Worm (Caenorhabditis elegans) whole organism, L1 larva: ENCODE results near the gene evl-18.

Source experiments
- aly-2 ChIP-seq: fragments of 150-350 bp; optimal IDR thresholded peaks from 2 replicates; lab custom pipeline; 2014; ENCODE audit warnings: missing biosample characterization, missing genetic modification characterization
- ama-1 ChIP-seq: fragments of 150-350 bp; optimal IDR thresholded peaks from 2 replicates; lab custom pipeline; 2014
- blmp-1 ChIP-seq: fragments of 150-350 bp; optimal IDR thresholded peaks from 2 replicates; lab custom pipeline; 2014; ENCODE audit warnings: missing biosample characterization, missing genetic modification characterization
- fkh-8 ChIP-seq: sonication (generic microtip); optimal IDR thresholded peaks from 2 replicates; lab custom pipeline; 2016; ENCODE audit warnings: mild to moderate bottlenecking, missing genetic modification characterization, missing compliant biosample characterization
- isw-1 ChIP-seq: fragments of 200-800 bp; sonication (Bioruptor generic); IDR thresholded peaks from 2 replicates; pipeline ENCODE4 v1.3.6; 2022; ENCODE audit warnings: missing genetic modification characterization, missing compliant biosample characterization
- mep-1 ChIP-seq: fragments of 150-350 bp; optimal IDR thresholded peaks from 2 replicates; lab custom pipeline; 2014; ENCODE audit warnings: missing biosample characterization, missing genetic modification characterization
- nhr-11 ChIP-seq: fragments of 150-350 bp; optimal IDR thresholded peaks from 2 replicates; lab custom pipeline; 2014; ENCODE audit warnings: missing biosample characterization, missing genetic modification characterization
- nhr-237 ChIP-seq: fragments of 150-350 bp; optimal IDR thresholded peaks from 2 replicates; lab custom pipeline; 2014; ENCODE audit warnings: missing biosample characterization, missing genetic modification characterization
- nhr-76 ChIP-seq: sonication (generic microtip); optimal IDR thresholded peaks from 2 replicates; lab custom pipeline; 2017; ENCODE audit warnings: missing biosample characterization, missing genetic modification characterization
- nhr-84 ChIP-seq: sonication (generic microtip); optimal IDR thresholded peaks from 2 replicates; lab custom pipeline; 2017; ENCODE audit warnings: missing biosample characterization, missing genetic modification characterization
- unc-62 ChIP-seq: fragments of 150-350 bp; optimal IDR thresholded peaks from 2 replicates; lab custom pipeline; 2014; ENCODE audit warnings: missing biosample characterization, missing genetic modification reagents, missing genetic modification characterization
- unc-86 ChIP-seq: sonication (generic microtip); optimal IDR thresholded peaks from 2 replicates; lab custom pipeline; 2016; ENCODE audit warnings: missing genetic modification characterization, missing compliant biosample characterization

DNA sequence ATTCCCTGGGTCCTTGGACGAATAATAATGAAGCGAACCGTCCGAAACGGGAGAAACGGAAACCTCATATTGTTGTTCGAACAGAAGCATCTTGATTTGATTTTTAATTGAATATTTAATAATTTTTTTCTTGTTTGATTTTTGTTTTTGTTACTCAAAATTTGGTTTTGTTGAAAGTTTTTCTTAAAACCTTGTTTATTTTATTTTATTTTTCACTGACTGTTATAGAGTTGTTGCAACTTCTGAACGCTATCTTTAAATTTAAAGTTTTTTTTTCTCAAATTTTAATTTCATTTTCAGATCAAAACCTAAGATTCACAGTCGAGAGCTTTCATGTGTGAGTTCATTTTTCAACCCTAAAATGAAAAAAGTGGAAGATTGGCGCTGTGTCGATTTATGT, 25.8 kb downstream of the evl-18 start, which contains the start of gene alkb-8:
- TF ChIP-seq nhr-84 (tag; lab: Kevin White, UChicago) = no peak
- TF ChIP-seq ama-1 (lab: Kevin White, UChicago) = no peak
- no peak for TF ChIP-seq unc-62 (GFP tag; lab: Kevin White, UChicago)
- no peak for TF ChIP-seq isw-1 (GFP tag; lab: Robert Waterston, UW)
- no peak for TF ChIP-seq nhr-11 (tag; lab: Kevin White, UChicago)
- TF ChIP-seq aly-2 (tag; lab: Kevin White, UChicago) = no peak
- TF ChIP-seq unc-86 (tag; lab: Kevin White, UChicago) = no peak
- TF ChIP-seq nhr-237 (tag; lab: Kevin White, UChicago) = no peak
- no peak for TF ChIP-seq fkh-8
- TF ChIP-seq blmp-1 (tag; lab: Kevin White, UChicago) = no peak
- no peak for TF ChIP-seq nhr-76 (tag; lab: Kevin White, UChicago)
- TF ChIP-seq mep-1 (tag; lab: Kevin White, UChicago) = no peak
